Worm (Caenorhabditis elegans) whole organism, L1 larva: Measurements from ENCODE around the gene C35A5.10.

Experiments
- lin-39 ChIP-seq: fragments of 150-350 bp; optimal IDR thresholded peaks from 2 replicates; lab custom pipeline; 2014; ENCODE audit warnings: missing biosample characterization, missing genetic modification reagents, missing genetic modification characterization
- nhr-28 ChIP-seq: fragments of 150-350 bp; optimal IDR thresholded peaks from 2 replicates; lab custom pipeline; 2014; ENCODE audit warnings: missing biosample characterization, missing genetic modification characterization
- nhr-47 ChIP-seq: sonication (generic microtip); optimal IDR thresholded peaks from 2 replicates; lab custom pipeline; 2016; ENCODE audit warnings: mild to moderate bottlenecking, missing genetic modification characterization, moderate library complexity, missing compliant biosample characterization
- nhr-76 ChIP-seq: sonication (generic microtip); optimal IDR thresholded peaks from 2 replicates; lab custom pipeline; 2017; ENCODE audit warnings: missing biosample characterization, missing genetic modification characterization
- unc-62 ChIP-seq: fragments of 150-350 bp; optimal IDR thresholded peaks from 2 replicates; lab custom pipeline; 2014; ENCODE audit warnings: missing biosample characterization, missing genetic modification reagents, missing genetic modification characterization

DNA sequence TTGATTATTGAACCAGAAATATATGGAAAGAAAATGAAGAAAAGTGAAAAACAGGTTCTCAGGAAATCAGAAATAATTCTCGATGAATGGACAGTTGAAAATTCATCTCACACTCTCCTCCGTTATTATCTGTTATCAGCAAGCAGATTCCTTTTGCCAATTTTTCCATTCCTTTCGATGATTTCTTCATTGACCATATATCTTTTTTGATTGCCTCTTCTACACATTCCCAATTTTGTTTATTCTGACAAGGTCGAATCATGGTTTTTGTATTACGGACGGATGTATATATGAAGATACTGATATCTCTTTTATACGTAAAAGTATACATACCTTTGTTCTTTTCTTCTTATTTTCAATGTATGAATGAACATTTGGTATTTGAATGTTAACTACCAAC is 43.3 kb upstream of the C35A5.10 start:
- TF ChIP-seq nhr-28: no peak
- TF ChIP-seq lin-39: no peak
- TF ChIP-seq nhr-76: no peak
- TF ChIP-seq nhr-47: no peak
- TF ChIP-seq unc-62 (GFP tag; lab: Kevin White, UChicago): no peak
